Worm (Caenorhabditis elegans): ENCODE measurements around the gene rgs-3.

DNA sequence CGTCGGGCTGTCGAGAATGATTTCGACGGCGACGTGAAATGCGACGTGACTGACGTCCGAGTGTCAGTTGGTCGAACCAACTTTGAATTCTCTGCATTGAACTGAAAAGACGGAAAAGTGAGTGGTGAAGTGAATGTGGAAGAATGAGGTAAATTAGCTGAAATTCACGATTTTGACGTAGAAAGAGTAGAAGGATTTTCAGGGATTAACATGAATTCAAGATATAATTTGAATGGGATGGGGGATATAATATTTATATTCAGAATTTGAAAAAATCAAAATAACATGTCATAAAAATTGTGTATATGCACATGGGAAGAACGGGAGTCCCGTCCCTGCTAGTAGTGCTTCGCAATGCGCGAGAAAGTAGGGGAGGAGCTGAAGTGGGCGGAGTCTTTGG lies 18.6 kb downstream of the rgs-3 start, which contains the start of gene C29H12.6:
- TF ChIP-seq lin-13 (tag; optimal IDR thresholded peaks at IDR 0.05) (no peak), nhr-76 (tag; optimal IDR thresholded peaks at IDR 0.05) (no peak), unc-39 (tag; optimal IDR thresholded peaks at IDR 0.05) (no peak), elt-3 (tag; optimal IDR thresholded peaks at IDR 0.05) (no peak), sptf-1 (tag; optimal IDR thresholded peaks at IDR 0.05) (no peak), snpc-4 (tag; optimal IDR thresholded peaks at IDR 0.05) (no peak), unc-62 (GFP tag; optimal IDR thresholded peaks at IDR 0.05) (no peak), blmp-1 (tag; optimal IDR thresholded peaks at IDR 0.05) (no peak), ces-1 (GFP tag; optimal IDR thresholded peaks at IDR 0.05) (no peak), nhr-237 (tag; optimal IDR thresholded peaks at IDR 0.05) (no peak), pha-4 (tag; optimal IDR thresholded peaks at IDR 0.05) (no peak), mab-5 (tag; optimal IDR thresholded peaks at IDR 0.05) (no peak), elt-1 (tag; optimal IDR thresholded peaks at IDR 0.05; ENCODE audit: borderline replicate concordance, insufficient read depth) (no peak), ztf-11 (tag; optimal IDR thresholded peaks at IDR 0.05) (no peak)
